Fruit fly (Drosophila melanogaster) whole organism, prepupa: ENCODE data around the gene CG34301.

Source experiments
- Blimp-1 ChIP-seq: fragments of 200-800 bp; sonication (Bioruptor generic); optimal IDR thresholded peaks from 3 replicates; lab custom pipeline; 2017; ENCODE audit warnings: missing biosample characterization, missing genetic modification characterization, mild to moderate bottlenecking, moderate library complexity, missing genetic modification reagents
- CG10669 ChIP-seq: fragments of 200-800 bp; sonication (Bioruptor generic); optimal IDR thresholded peaks from 3 replicates; lab custom pipeline; 2018; ENCODE audit warnings: missing biosample characterization, mild to moderate bottlenecking, missing genetic modification characterization, moderate library complexity
- CG11902 ChIP-seq: fragments of 200-800 bp; sonication (Bioruptor generic); optimal IDR thresholded peaks from 3 replicates; lab custom pipeline; 2016; ENCODE audit warnings: missing biosample characterization, missing genetic modification characterization
- CG16779 ChIP-seq: fragments of 200-800 bp; sonication (Bioruptor generic); optimal IDR thresholded peaks from 3 replicates; lab custom pipeline; 2017; ENCODE audit warnings: missing biosample characterization, mild to moderate bottlenecking, missing genetic modification characterization
- CG31627 ChIP-seq: fragments of 200-800 bp; sonication (Bioruptor generic); optimal IDR thresholded peaks from 3 replicates; lab custom pipeline; 2016; ENCODE audit warnings: missing biosample characterization, missing genetic modification characterization
- CG6163 ChIP-seq: fragments of 200-800 bp; sonication (Bioruptor generic); IDR thresholded peaks from 3 replicates; pipeline ENCODE4 v1.3.6; 2022; ENCODE audit warnings: missing biosample characterization, missing genetic modification characterization
- CG6792 ChIP-seq: fragments of 200-800 bp; sonication (Bioruptor generic); optimal IDR thresholded peaks from 3 replicates; lab custom pipeline; 2016; ENCODE audit warnings: missing biosample characterization, missing genetic modification characterization
- CG6854 ChIP-seq: fragments of 200-800 bp; sonication (Bioruptor generic); optimal IDR thresholded peaks from 2 replicates; lab custom pipeline; 2017; ENCODE audit warnings: missing biosample characterization, mild to moderate bottlenecking, missing genetic modification characterization
- CG8119 ChIP-seq: fragments of 200-800 bp; sonication (Bioruptor generic); IDR thresholded peaks from 3 replicates; pipeline ENCODE4 v1.3.6; 2022; ENCODE audit warnings: missing biosample characterization, missing genetic modification characterization
- CG8319 ChIP-seq: fragments of 200-800 bp; sonication (Bioruptor generic); optimal IDR thresholded peaks from 3 replicates; lab custom pipeline; 2016; ENCODE audit warnings: missing biosample characterization, missing genetic modification characterization
- Eip78C ChIP-seq: fragments of 200-800 bp; sonication (Bioruptor generic); peaks from one replicate; lab custom pipeline; 2016; ENCODE audit warnings: missing biosample characterization, missing genetic modification characterization
- Eip93F ChIP-seq: fragments of 200-800 bp; sonication (Bioruptor generic); optimal IDR thresholded peaks from 2 replicates; lab custom pipeline; 2016; ENCODE audit warnings: missing biosample characterization, mild to moderate bottlenecking, missing genetic modification characterization
- Ets21C ChIP-seq: fragments of 200-800 bp; sonication (Bioruptor generic); optimal IDR thresholded peaks from 3 replicates; lab custom pipeline; 2016; ENCODE audit warnings: missing biosample characterization, missing genetic modification characterization
- Ets96B ChIP-seq: fragments of 200-800 bp; optimal IDR thresholded peaks from 2 replicates; lab custom pipeline; 2019; ENCODE audit warnings: missing biosample characterization, mild to moderate bottlenecking, missing genetic modification characterization, moderate library complexity
- Hr38 ChIP-seq: sonication (Bioruptor generic); optimal IDR thresholded peaks from 2 replicates; lab custom pipeline; 2016; ENCODE audit warnings: missing biosample characterization, missing genetic modification characterization
- Lpt ChIP-seq: fragments of 200-800 bp; sonication (Bioruptor generic); optimal IDR thresholded peaks from 3 replicates; lab custom pipeline; 2016; ENCODE audit warnings: missing biosample characterization, missing genetic modification characterization
- OdsH ChIP-seq: fragments of 200-800 bp; sonication (Bioruptor generic); optimal IDR thresholded peaks from 3 replicates; lab custom pipeline; 2016; ENCODE audit warnings: missing biosample characterization, missing genetic modification characterization
- Sox14 ChIP-seq: fragments of 200-800 bp; sonication (Bioruptor generic); optimal IDR thresholded peaks from 3 replicates; lab custom pipeline; 2016; ENCODE audit warnings: missing biosample characterization, missing genetic modification characterization
- achi ChIP-seq: fragments of 200-800 bp; sonication (Bioruptor generic); optimal IDR thresholded peaks from 3 replicates; lab custom pipeline; 2016; ENCODE audit warnings: missing biosample characterization, missing genetic modification characterization
- acj6 ChIP-seq: fragments of 200-800 bp; sonication (Bioruptor generic); optimal IDR thresholded peaks from 3 replicates; lab custom pipeline; 2016; ENCODE audit warnings: missing biosample characterization, missing genetic modification characterization
- cyc ChIP-seq: fragments of 200-800 bp; sonication (Bioruptor generic); optimal IDR thresholded peaks from 3 replicates; lab custom pipeline; 2016; ENCODE audit warnings: missing biosample characterization, missing genetic modification characterization
- dsx ChIP-seq: fragments of 200-800 bp; optimal IDR thresholded peaks from 3 replicates; lab custom pipeline; 2019; ENCODE audit warnings: missing biosample characterization, mild to moderate bottlenecking, missing genetic modification characterization, moderate library complexity; ENCODE audit not compliant: poor library complexity, severe bottlenecking
- eg ChIP-seq: fragments of 200-800 bp; sonication (Bioruptor generic); IDR thresholded peaks from 3 replicates; pipeline ENCODE4 v1.3.6; 2022; ENCODE audit warnings: missing biosample characterization, missing genetic modification characterization
- esn ChIP-seq: fragments of 200-800 bp; sonication (Bioruptor generic); optimal IDR thresholded peaks from 2 replicates; lab custom pipeline; 2016; ENCODE audit warnings: missing biosample characterization, mild to moderate bottlenecking, missing genetic modification characterization, moderate library complexity
- fd59A ChIP-seq: fragments of 200-800 bp; sonication (Bioruptor generic); optimal IDR thresholded peaks from 2 replicates; lab custom pipeline; 2017; ENCODE audit warnings: missing biosample characterization, mild to moderate bottlenecking, missing genetic modification characterization, missing genetic modification reagents
- fd85E ChIP-seq: fragments of 200-800 bp; sonication (Bioruptor generic); optimal IDR thresholded peaks from 3 replicates; lab custom pipeline; 2016; ENCODE audit warnings: missing biosample characterization, missing genetic modification characterization
- fkh ChIP-seq: fragments of 200-800 bp; sonication (Bioruptor generic); optimal IDR thresholded peaks from 3 replicates; lab custom pipeline; 2017; ENCODE audit warnings: missing biosample characterization, mild to moderate bottlenecking, missing genetic modification characterization, moderate library complexity
- lz ChIP-seq: fragments of 200-800 bp; sonication (Bioruptor generic); optimal IDR thresholded peaks from 3 replicates; lab custom pipeline; 2016; ENCODE audit warnings: missing biosample characterization, missing genetic modification characterization
- svp ChIP-seq: fragments of 200-800 bp; sonication (Bioruptor generic); peaks from one replicate; lab custom pipeline; 2016; ENCODE audit warnings: missing biosample characterization, missing genetic modification characterization
- topi ChIP-seq: fragments of 200-800 bp; sonication (Bioruptor generic); optimal IDR thresholded peaks from 3 replicates; lab custom pipeline; 2016; ENCODE audit warnings: missing biosample characterization, missing genetic modification characterization

The CG34301 gene

dm6 chr3R:8799866-8800265 is 26.6 kb downstream of the CG34301 start:
- TF ChIP-seq svp (GFP tag; lab: Kevin White, UChicago) (peak; percentile 95), Lpt (GFP tag; lab: Kevin White, UChicago) (no peak), dsx (GFP tag; lab: Kevin White, UChicago) (no peak), esn (GFP tag; lab: Kevin White, UChicago) (no peak), fd59A (GFP tag; lab: Kevin White, UChicago) (no peak), Eip78C (GFP tag; lab: Kevin White, UChicago) (peak; percentile 57), Eip93F (GFP tag; lab: Kevin White, UChicago) (no peak), CG6792 (no peak)

- TF ChIP-seq svp (GFP tag; lab: Kevin White, UChicago) = peak; percentile 61
- peak; percentile 64 for TF ChIP-seq dsx (GFP tag; lab: Kevin White, UChicago)
- peak; percentile 77 for TF ChIP-seq Eip78C (GFP tag; lab: Kevin White, UChicago)
- TF ChIP-seq Sox14 (GFP tag; lab: Kevin White, UChicago) = peak; percentile 31
- peak; percentile 3 for TF ChIP-seq OdsH (GFP tag; lab: Kevin White, UChicago)
- TF ChIP-seq fkh (GFP tag; lab: Kevin White, UChicago) = peak; percentile 21
- peak; percentile 28 for TF ChIP-seq topi
- peak; percentile 13 for TF ChIP-seq CG31627 (GFP tag; lab: Kevin White, UChicago)
- peak; percentile 45 for TF ChIP-seq esn (GFP tag; lab: Kevin White, UChicago)
- TF ChIP-seq Ets21C (GFP tag; lab: Kevin White, UChicago) = peak; percentile 1
- no peak for TF ChIP-seq CG16779 (tag; lab: Kevin White, UChicago)
- TF ChIP-seq acj6 (GFP tag; lab: Kevin White, UChicago) = peak; percentile 15
- TF ChIP-seq Ets96B (tag; lab: Kevin White, UChicago) = no peak
- no peak for TF ChIP-seq achi
- no peak for TF ChIP-seq Hr38 (GFP tag; lab: Kevin White, UChicago)
- peak; percentile 1 for TF ChIP-seq lz (GFP tag; lab: Kevin White, UChicago)
These were observed 28.0 kb downstream of the CG34301 start, which contains the start of the genes Pif1A, Pif1B and CCT7 for dm6 chr3R:8801126-8801762. Pif1A (minus strand) TSS chr3R:8801176. Pif1B (minus strand) TSS chr3R:8801176. CCT7 (plus strand) TSS chr3R:8801564.

dm6 chr3R:8805388-8805852 is 32.2 kb downstream of the CG34301 start, which contains the start of gene CG9839:
CG9839 (minus strand) TSS chr3R:8805802.
- no peak for TF ChIP-seq CG8319 (GFP tag; lab: Kevin White, UChicago)
- no peak for TF ChIP-seq CG11902 (GFP tag; lab: Kevin White, UChicago)
- no peak for TF ChIP-seq CG8119 (GFP tag; lab: Robert Waterston, UW)
- no peak for TF ChIP-seq CG10669 (GFP tag; lab: Kevin White, UChicago)
- TF ChIP-seq CG6163 = no peak
- TF ChIP-seq eg (GFP tag; lab: Robert Waterston, UW) = no peak
- no peak for TF ChIP-seq Hr38 (GFP tag; lab: Kevin White, UChicago)
- no peak for TF ChIP-seq cyc (GFP tag; lab: Kevin White, UChicago)
- TF ChIP-seq CG6854 (GFP tag; lab: Kevin White, UChicago) = no peak
- TF ChIP-seq Eip93F (GFP tag; lab: Kevin White, UChicago) = no peak
- no peak for TF ChIP-seq Blimp-1 (GFP tag; lab: Kevin White, UChicago)
- no peak for TF ChIP-seq achi
- TF ChIP-seq fd85E (GFP tag; lab: Kevin White, UChicago) = no peak

- no peak for TF ChIP-seq acj6 (GFP tag; lab: Kevin White, UChicago)
- TF ChIP-seq fkh (GFP tag; lab: Kevin White, UChicago) = peak; percentile 71
- TF ChIP-seq, all 60 proteins: peak for 1
These were observed 32.9 kb downstream of the CG34301 start, which contains the start of gene hng2 for dm6 chr3R:8806104-8806503. hng2 (plus strand) TSS chr3R:8806322.

dm6 chr3R:8806638-8807037 is 33.4 kb downstream of the CG34301 start:
- no peak for TF ChIP-seq CG31627 (GFP tag; lab: Kevin White, UChicago)
